Comparison of ENCODE assay signal across 5 fruit fly cellular contexts in genomic region chr2L:526192-526923, dm6.
A peak's percentile ranks its signal among the peaks of the same experiment; 100 is the strongest.
TF ChIP-seq lines count a peak whose summit lies in the region.

No protein-coding gene starts in this region.

- TF ChIP-seq CTCF in whole organism, embryonic (GFP tag; optimal IDR thresholded peaks at IDR 0.05; lab: Kevin White, UChicago), result no peak

TF ChIP-seq in whole organism, adult, 20 proteins besides CTCF, POLR2A, EP300 and RAD21:
- no peak for TF ChIP-seq pad (GFP tag; optimal IDR thresholded peaks at IDR 0.05; lab: Kevin White, UChicago)
- no peak for TF ChIP-seq CG12768 (GFP tag; optimal IDR thresholded peaks at IDR 0.05; lab: Kevin White, UChicago)
- no peak for TF ChIP-seq cic (GFP tag; optimal IDR thresholded peaks at IDR 0.05; lab: Kevin White, UChicago)
- peak; percentile 15 for TF ChIP-seq Hr96 (GFP tag; optimal IDR thresholded peaks at IDR 0.05; lab: Kevin White, UChicago)
- no peak for TF ChIP-seq CG11617 (GFP tag; optimal IDR thresholded peaks at IDR 0.05; lab: Kevin White, UChicago)
- TF ChIP-seq tj (GFP tag; optimal IDR thresholded peaks at IDR 0.05; lab: Kevin White, UChicago), result peak; percentile 79
TF ChIP-seq in whole organism, adult: peak in this region for 2.

TF ChIP-seq in whole organism, embryonic, 481 proteins besides CTCF, POLR2A, EP300 and RAD21 (continues in another document):
- TF ChIP-seq E2f2 (GFP tag; IDR thresholded peaks at IDR 0.05; lab: Robert Waterston, UW) (no peak), shn (GFP tag; optimal IDR thresholded peaks at IDR 0.05; lab: Kevin White, UChicago) (no peak), CG17385 (GFP tag; optimal IDR thresholded peaks at IDR 0.05; lab: Kevin White, UChicago) (no peak), CG30020 (tag; optimal IDR thresholded peaks at IDR 0.05; lab: Kevin White, UChicago) (no peak), pum (GFP tag; optimal IDR thresholded peaks at IDR 0.05; lab: Kevin White, UChicago) (no peak), Max (GFP tag; optimal IDR thresholded peaks at IDR 0.05; lab: Kevin White, UChicago) (no peak), lola (GFP tag; optimal IDR thresholded peaks at IDR 0.05; lab: Kevin White, UChicago) (no peak), fd96Cb (tag; optimal IDR thresholded peaks at IDR 0.05; lab: Kevin White, UChicago) (peak; percentile 31), sens-2 (GFP tag; IDR thresholded peaks at IDR 0.05; lab: Robert Waterston, UW) (no peak), Dad (GFP tag; optimal IDR thresholded peaks at IDR 0.05; lab: Kevin White, UChicago) (no peak), CG7745 (tag; optimal IDR thresholded peaks at IDR 0.05; lab: Kevin White, UChicago) (no peak), Fer3 (tag; optimal IDR thresholded peaks at IDR 0.05; lab: Kevin White, UChicago) (peak; percentile 3), Abd-B (GFP tag; optimal IDR thresholded peaks at IDR 0.05; lab: Kevin White, UChicago) (no peak), usp (GFP tag; optimal IDR thresholded peaks at IDR 0.05; lab: Kevin White, UChicago) (no peak), CG8924 (tag; optimal IDR thresholded peaks at IDR 0.05; lab: Kevin White, UChicago) (no peak), CG9437 (GFP tag; optimal IDR thresholded peaks at IDR 0.05; lab: Kevin White, UChicago) (no peak), CG10147 (GFP tag; optimal IDR thresholded peaks at IDR 0.05; lab: Kevin White, UChicago) (peak; percentile 24), ems (GFP tag; optimal IDR thresholded peaks at IDR 0.05; lab: Kevin White, UChicago) (no peak), gfzf (GFP tag; optimal IDR thresholded peaks at IDR 0.05; lab: Kevin White, UChicago) (no peak), cad (GFP tag; optimal IDR thresholded peaks at IDR 0.05; lab: Kevin White, UChicago) (no peak), mld (GFP tag; IDR thresholded peaks at IDR 0.05; lab: Robert Waterston, UW; ENCODE audit: partially characterized antibody) (no peak), CG7839 (tag; optimal IDR thresholded peaks at IDR 0.05; lab: Kevin White, UChicago) (peak; percentile 26)

TF ChIP-seq in whole organism, prepupa, 60 proteins besides CTCF, POLR2A, EP300 and RAD21 (continues in another document):
- peak; percentile 73 for TF ChIP-seq svp (GFP tag; lab: Kevin White, UChicago)
- TF ChIP-seq fd59A (GFP tag; optimal IDR thresholded peaks at IDR 0.05; lab: Kevin White, UChicago), result peak; percentile 0
- TF ChIP-seq Hr39 (GFP tag; optimal IDR thresholded peaks at IDR 0.05; lab: Kevin White, UChicago), result peak; percentile 10
- no peak for TF ChIP-seq fd85E (GFP tag; optimal IDR thresholded peaks at IDR 0.05; lab: Kevin White, UChicago)
- no peak for TF ChIP-seq net (GFP tag; optimal IDR thresholded peaks at IDR 0.05; lab: Kevin White, UChicago)
- no peak for TF ChIP-seq CG15336 (GFP tag; IDR thresholded peaks at IDR 0.05; lab: Robert Waterston, UW)
- no peak for TF ChIP-seq Blimp-1 (GFP tag; optimal IDR thresholded peaks at IDR 0.05; lab: Kevin White, UChicago)
- peak; percentile 2 for TF ChIP-seq Smox (GFP tag; optimal IDR thresholded peaks at IDR 0.05; lab: Kevin White, UChicago)
- TF ChIP-seq Hr4 (GFP tag; optimal IDR thresholded peaks at IDR 0.05; lab: Kevin White, UChicago), result no peak
- TF ChIP-seq eg (GFP tag; IDR thresholded peaks at IDR 0.05; lab: Robert Waterston, UW), result no peak
- TF ChIP-seq Ets21C (GFP tag; optimal IDR thresholded peaks at IDR 0.05; lab: Kevin White, UChicago), result peak; percentile 51
- peak; percentile 18 for TF ChIP-seq pdm3 (GFP tag; optimal IDR thresholded peaks at IDR 0.05; lab: Kevin White, UChicago)
- no peak for TF ChIP-seq CG6792 (GFP tag; optimal IDR thresholded peaks at IDR 0.05; lab: Kevin White, UChicago)
- peak; percentile 53 for TF ChIP-seq Met (GFP tag; optimal IDR thresholded peaks at IDR 0.05; lab: Kevin White, UChicago)
- no peak for TF ChIP-seq CG8119 (GFP tag; IDR thresholded peaks at IDR 0.05; lab: Robert Waterston, UW)
- TF ChIP-seq CG8319 (GFP tag; optimal IDR thresholded peaks at IDR 0.05; lab: Kevin White, UChicago), result no peak
- TF ChIP-seq CG32006 (GFP tag; optimal IDR thresholded peaks at IDR 0.05; lab: Kevin White, UChicago), result no peak
- TF ChIP-seq CG10631 (GFP tag; optimal IDR thresholded peaks at IDR 0.05; lab: Kevin White, UChicago), result no peak
- no peak for TF ChIP-seq CG4318 (GFP tag; optimal IDR thresholded peaks at IDR 0.05; lab: Kevin White, UChicago)
- TF ChIP-seq dsx (GFP tag; optimal IDR thresholded peaks at IDR 0.05; lab: Kevin White, UChicago; ENCODE audit: poor library complexity, severe bottlenecking), result no peak
- TF ChIP-seq CG9139 (GFP tag; optimal IDR thresholded peaks at IDR 0.05; lab: Kevin White, UChicago), result no peak
- TF ChIP-seq achi (GFP tag; optimal IDR thresholded peaks at IDR 0.05; lab: Kevin White, UChicago), result no peak
- no peak for TF ChIP-seq CG6854 (GFP tag; optimal IDR thresholded peaks at IDR 0.05; lab: Kevin White, UChicago)

TF ChIP-seq in whole organism, pupa, 21 proteins besides CTCF, POLR2A, EP300 and RAD21:
- TF ChIP-seq CG15710 (tag; optimal IDR thresholded peaks at IDR 0.05; lab: Kevin White, UChicago) (no peak), Pif1A (GFP tag; optimal IDR thresholded peaks at IDR 0.05; lab: Kevin White, UChicago) (no peak), fd96Ca (GFP tag; IDR thresholded peaks at IDR 0.05; lab: Robert Waterston, UW) (no peak), CG13204 (GFP tag; optimal IDR thresholded peaks at IDR 0.05; lab: Kevin White, UChicago) (no peak), CG14655 (GFP tag; optimal IDR thresholded peaks at IDR 0.05; lab: Kevin White, UChicago) (peak; percentile 3), Snoo (tag; optimal IDR thresholded peaks at IDR 0.05; lab: Kevin White, UChicago) (peak; percentile 18), CG9948 (tag; optimal IDR thresholded peaks at IDR 0.05; lab: Kevin White, UChicago) (no peak), CG8159 (tag; optimal IDR thresholded peaks at IDR 0.05; lab: Kevin White, UChicago) (peak; percentile 32), CG10348 (GFP tag; IDR thresholded peaks at IDR 0.05; lab: Robert Waterston, UW) (no peak)

TF ChIP-seq in whole organism, wandering third instar larva, 38 proteins besides CTCF, POLR2A, EP300 and RAD21:
- TF ChIP-seq Dif (GFP tag; optimal IDR thresholded peaks at IDR 0.05; lab: Kevin White, UChicago; ENCODE audit: partially characterized antibody) (no peak), tai (GFP tag; optimal IDR thresholded peaks at IDR 0.05; lab: Kevin White, UChicago) (peak; percentile 4), CrebA (GFP tag; optimal IDR thresholded peaks at IDR 0.05; lab: Kevin White, UChicago; ENCODE audit: borderline replicate concordance) (no peak), N (GFP tag; optimal IDR thresholded peaks at IDR 0.05; lab: Kevin White, UChicago) (no peak), Hnf4 (GFP tag; optimal IDR thresholded peaks at IDR 0.05; lab: Kevin White, UChicago) (no peak), psq (GFP tag; optimal IDR thresholded peaks at IDR 0.05; lab: Kevin White, UChicago) (no peak), brk (GFP tag; optimal IDR thresholded peaks at IDR 0.05; lab: Kevin White, UChicago) (no peak), dmrt93B (GFP tag; optimal IDR thresholded peaks at IDR 0.05; lab: Kevin White, UChicago) (peak; percentile 40), dl (GFP tag; optimal IDR thresholded peaks at IDR 0.05; lab: Kevin White, UChicago; ENCODE audit: insufficient read depth in 1 of 2, partially characterized antibody in 2 of 2) (no peak), Mio (GFP tag; optimal IDR thresholded peaks at IDR 0.05; lab: Kevin White, UChicago) (no peak), Hr83 (GFP tag; optimal IDR thresholded peaks at IDR 0.05; lab: Kevin White, UChicago; ENCODE audit: poor library complexity, severe bottlenecking) (no peak), Vsx2 (GFP tag; optimal IDR thresholded peaks at IDR 0.05; lab: Kevin White, UChicago; ENCODE audit: partially characterized antibody) (no peak), fru (GFP tag; optimal IDR thresholded peaks at IDR 0.05; lab: Kevin White, UChicago) (peak; percentile 48), Rel (GFP tag; optimal IDR thresholded peaks at IDR 0.05; lab: Kevin White, UChicago) (no peak), Rel (tag; optimal IDR thresholded peaks at IDR 0.05; lab: Kevin White, UChicago) (no peak), Dfd (GFP tag; optimal IDR thresholded peaks at IDR 0.05; lab: Kevin White, UChicago) (no peak), woc (GFP tag; optimal IDR thresholded peaks at IDR 0.05; lab: Kevin White, UChicago) (peak; percentile 8), CG32264 (GFP tag; optimal IDR thresholded peaks at IDR 0.05; lab: Kevin White, UChicago) (no peak), rgr (GFP tag; optimal IDR thresholded peaks at IDR 0.05; lab: Kevin White, UChicago) (no peak), sv (GFP tag; optimal IDR thresholded peaks at IDR 0.05; lab: Kevin White, UChicago) (no peak), h (GFP tag; optimal IDR thresholded peaks at IDR 0.05; lab: Kevin White, UChicago) (peak; percentile 42), OdsH (GFP tag; optimal IDR thresholded peaks at IDR 0.05; lab: Kevin White, UChicago) (peak; percentile 35), Abd-B (GFP tag; optimal IDR thresholded peaks at IDR 0.05; lab: Kevin White, UChicago) (no peak), Sp1 (GFP tag; optimal IDR thresholded peaks at IDR 0.05; lab: Kevin White, UChicago) (peak; percentile 46), pan (optimal IDR thresholded peaks at IDR 0.05; lab: Kevin White, UChicago) (no peak), usp (GFP tag; optimal IDR thresholded peaks at IDR 0.05; lab: Kevin White, UChicago) (no peak), Myc (optimal IDR thresholded peaks at IDR 0.05; lab: Kevin White, UChicago) (no peak), GATAd (GFP tag; optimal IDR thresholded peaks at IDR 0.05; lab: Kevin White, UChicago) (no peak), HLH106 (tag; optimal IDR thresholded peaks at IDR 0.05; lab: Kevin White, UChicago) (peak; percentile 62), jim (GFP tag; optimal IDR thresholded peaks at IDR 0.05; lab: Kevin White, UChicago) (no peak), dsf (GFP tag; optimal IDR thresholded peaks at IDR 0.05; lab: Kevin White, UChicago; ENCODE audit: borderline replicate concordance) (no peak), br (GFP tag; optimal IDR thresholded peaks at IDR 0.05; lab: Kevin White, UChicago) (peak; percentile 30), foxo (GFP tag; optimal IDR thresholded peaks at IDR 0.05; lab: Kevin White, UChicago) (peak in 1 of 2 experiments; percentile 41), sage (GFP tag; optimal IDR thresholded peaks at IDR 0.05; lab: Kevin White, UChicago) (no peak), lola (GFP tag; optimal IDR thresholded peaks at IDR 0.05; lab: Kevin White, UChicago) (no peak), CG9705 (GFP tag; optimal IDR thresholded peaks at IDR 0.05; lab: Kevin White, UChicago) (peak; percentile 33), ey (GFP tag; optimal IDR thresholded peaks at IDR 0.05; lab: Kevin White, UChicago) (peak; percentile 37), Jra (GFP tag; optimal IDR thresholded peaks at IDR 0.05; lab: Kevin White, UChicago) (no peak), Hr78 (GFP tag; optimal IDR thresholded peaks at IDR 0.05; lab: Kevin White, UChicago) (no peak)
